Fruit fly (Drosophila melanogaster) whole organism, embryonic: Measurements from ENCODE around the gene Girdin.

Experiments used
- Bteb2 ChIP-seq: fragments of 200-800 bp; sonication (Bioruptor generic); optimal IDR thresholded peaks from 2 replicates; lab custom pipeline; 2016; ENCODE audit warnings: missing biosample characterization, missing genetic modification characterization
- CG10147 ChIP-seq: fragments of 200-800 bp; sonication (Bioruptor generic); optimal IDR thresholded peaks from 2 replicates; lab custom pipeline; 2019; ENCODE audit warnings: missing biosample characterization, mild to moderate bottlenecking, missing genetic modification characterization, moderate library complexity
- CG10274 ChIP-seq: fragments of 200-800 bp; sonication (Bioruptor generic); optimal IDR thresholded peaks from 3 replicates; lab custom pipeline; 2017; ENCODE audit warnings: missing biosample characterization, mild to moderate bottlenecking, missing genetic modification characterization
- CG10321 ChIP-seq: fragments of 200-800 bp; sonication (Bioruptor generic); IDR thresholded peaks from 2 replicates; pipeline ENCODE4 v1.3.6; 2022; ENCODE audit warnings: missing biosample characterization, missing genetic modification characterization
- CG10431 ChIP-seq: fragments of 200-800 bp; sonication (Bioruptor generic); optimal IDR thresholded peaks from 3 replicates; lab custom pipeline; 2018; ENCODE audit warnings: missing biosample characterization, mild to moderate bottlenecking, missing genetic modification characterization
- CG10654 ChIP-seq: fragments of 200-800 bp; sonication (Bioruptor generic); optimal IDR thresholded peaks from 2 replicates; lab custom pipeline; 2016; ENCODE audit warnings: missing biosample characterization, missing genetic modification characterization
- CG11398 ChIP-seq: fragments of 200-800 bp; sonication (Bioruptor generic); optimal IDR thresholded peaks from 2 replicates; lab custom pipeline; 2016; ENCODE audit warnings: missing biosample characterization, missing genetic modification characterization
- CG11504 ChIP-seq: fragments of 200-800 bp; sonication (Bioruptor generic); optimal IDR thresholded peaks from 3 replicates; lab custom pipeline; 2019; ENCODE audit warnings: missing biosample characterization, mild to moderate bottlenecking, missing genetic modification characterization, moderate library complexity
- CG12236 ChIP-seq: fragments of 200-800 bp; sonication (Bioruptor generic); optimal IDR thresholded peaks from 2 replicates; lab custom pipeline; 2016; ENCODE audit warnings: missing biosample characterization, missing genetic modification characterization
- CG13624 ChIP-seq: fragments of 200-800 bp; sonication (Bioruptor generic); optimal IDR thresholded peaks from 2 replicates; lab custom pipeline; 2016; ENCODE audit warnings: missing biosample characterization, missing genetic modification characterization
- CG16779 ChIP-seq: fragments of 200-800 bp; sonication (Bioruptor generic); IDR thresholded peaks from 2 replicates; pipeline ENCODE4 v1.3.6; 2022; ENCODE audit warnings: missing biosample characterization, missing genetic modification characterization
- CG18599 ChIP-seq: fragments of 200-800 bp; sonication (Bioruptor generic); optimal IDR thresholded peaks from 3 replicates; lab custom pipeline; 2017; ENCODE audit warnings: missing biosample characterization, missing genetic modification characterization, mild to moderate bottlenecking, moderate library complexity, missing genetic modification reagents
- CG2712 ChIP-seq: fragments of 200-800 bp; optimal IDR thresholded peaks from 3 replicates; lab custom pipeline; 2019; ENCODE audit warnings: missing biosample characterization, mild to moderate bottlenecking, missing genetic modification characterization, moderate library complexity
- CG30403 ChIP-seq: fragments of 200-800 bp; sonication (Bioruptor generic); optimal IDR thresholded peaks from 3 replicates; lab custom pipeline; 2016; ENCODE audit warnings: missing biosample characterization, missing genetic modification characterization
- CG31224 ChIP-seq: fragments of 200-800 bp; sonication (Bioruptor generic); IDR thresholded peaks from 2 replicates; pipeline ENCODE4 v1.3.6; 2022; ENCODE audit warnings: missing biosample characterization, missing genetic modification characterization
- CG32532 ChIP-seq: fragments of 200-800 bp; sonication (Bioruptor generic); IDR thresholded peaks from 2 replicates; pipeline ENCODE4 v1.3.6; 2022; ENCODE audit warnings: missing biosample characterization, missing genetic modification characterization
- CG4282 ChIP-seq: fragments of 200-800 bp; sonication (Bioruptor generic); optimal IDR thresholded peaks from 2 replicates; lab custom pipeline; 2016; ENCODE audit warnings: missing biosample characterization, missing genetic modification characterization
- CG4424 ChIP-seq: fragments of 200-800 bp; sonication (Bioruptor generic); optimal IDR thresholded peaks from 3 replicates; lab custom pipeline; 2016; ENCODE audit warnings: missing biosample characterization, missing genetic modification characterization
- CG4617 ChIP-seq: fragments of 200-800 bp; sonication (Bioruptor generic); optimal IDR thresholded peaks from 3 replicates; lab custom pipeline; 2016; ENCODE audit warnings: missing biosample characterization, missing genetic modification characterization, borderline replicate concordance
- CG6854 ChIP-seq: fragments of 200-800 bp; sonication (Bioruptor generic); optimal IDR thresholded peaks from 3 replicates; lab custom pipeline; 2017; ENCODE audit warnings: missing biosample characterization, mild to moderate bottlenecking, missing genetic modification characterization
- CG8388 ChIP-seq: fragments of 200-800 bp; sonication (Bioruptor generic); optimal IDR thresholded peaks from 2 replicates; lab custom pipeline; 2019; ENCODE audit warnings: missing biosample characterization, mild to moderate bottlenecking, missing genetic modification characterization, moderate library complexity
- CG8765 ChIP-seq: fragments of 200-800 bp; sonication (Bioruptor generic); IDR thresholded peaks from 2 replicates; pipeline ENCODE4 v1.3.6; 2022; ENCODE audit warnings: missing biosample characterization, missing genetic modification characterization
- CoRest ChIP-seq: fragments of 200-800 bp; sonication (Bioruptor generic); optimal IDR thresholded peaks from 3 replicates; lab custom pipeline; 2018; ENCODE audit warnings: missing biosample characterization, mild to moderate bottlenecking, missing genetic modification characterization, moderate library complexity
- E2f1 ChIP-seq: fragments of 200-800 bp; sonication (Bioruptor generic); IDR thresholded peaks from 2 replicates; pipeline ENCODE4 v1.3.6; 2022; ENCODE audit warnings: missing biosample characterization, missing genetic modification characterization
- Fer2 ChIP-seq: fragments of 200-800 bp; sonication (Bioruptor generic); optimal IDR thresholded peaks from 2 replicates; lab custom pipeline; 2018; ENCODE audit warnings: missing biosample characterization, mild to moderate bottlenecking, missing genetic modification characterization, moderate library complexity
- Lhr ChIP-seq: fragments of 200-800 bp; sonication (Bioruptor generic); optimal IDR thresholded peaks from 3 replicates; lab custom pipeline; 2017; ENCODE audit warnings: mild to moderate bottlenecking, missing biosample characterization, missing genetic modification reagents, missing genetic modification characterization
- NC2α ChIP-seq: fragments of 200-800 bp; sonication (Bioruptor generic); optimal IDR thresholded peaks from 2 replicates; lab custom pipeline; 2016; ENCODE audit warnings: missing biosample characterization, missing genetic modification characterization
- Nf-YB ChIP-seq: fragments of 200-800 bp; sonication (Bioruptor generic); optimal IDR thresholded peaks from 3 replicates; lab custom pipeline; 2019; ENCODE audit warnings: missing biosample characterization, mild to moderate bottlenecking, missing genetic modification characterization, moderate library complexity
- Oli ChIP-seq: fragments of 200-800 bp; sonication (Bioruptor generic); optimal IDR thresholded peaks from 2 replicates; lab custom pipeline; 2018; ENCODE audit warnings: missing biosample characterization, mild to moderate bottlenecking, missing genetic modification characterization, moderate library complexity
- Opbp ChIP-seq: fragments of 200-800 bp; sonication (Bioruptor generic); IDR thresholded peaks from 3 replicates; pipeline ENCODE4 v1.3.6; 2022; ENCODE audit warnings: missing biosample characterization, missing genetic modification characterization; ENCODE audit not compliant: partially characterized antibody
- Ptx1 ChIP-seq: fragments of 200-800 bp; sonication (Bioruptor generic); IDR thresholded peaks from 2 replicates; pipeline ENCODE4 v1.3.6; 2022; ENCODE audit warnings: missing biosample characterization, missing genetic modification characterization
- Rfx ChIP-seq: fragments of 200-800 bp; sonication (Bioruptor generic); IDR thresholded peaks from 2 replicates; pipeline ENCODE4 v1.3.6; 2022; ENCODE audit warnings: missing biosample characterization, missing genetic modification characterization
- az2 ChIP-seq: fragments of 200-800 bp; sonication (Bioruptor generic); optimal IDR thresholded peaks from 3 replicates; lab custom pipeline; 2016; ENCODE audit warnings: missing biosample characterization, missing genetic modification characterization
- cato ChIP-seq: fragments of 200-800 bp; sonication (Bioruptor generic); optimal IDR thresholded peaks from 2 replicates; lab custom pipeline; 2016; ENCODE audit warnings: missing biosample characterization, missing genetic modification characterization, borderline replicate concordance
- chm ChIP-seq: fragments of 200-800 bp; sonication (Bioruptor generic); IDR thresholded peaks from 2 replicates; pipeline ENCODE4 v1.3.6; 2022; ENCODE audit warnings: missing biosample characterization, missing genetic modification characterization
- dmrt99B ChIP-seq: fragments of 200-800 bp; sonication (Bioruptor generic); optimal IDR thresholded peaks from 2 replicates; lab custom pipeline; 2018; ENCODE audit warnings: missing biosample characterization, mild to moderate bottlenecking, missing genetic modification characterization, moderate library complexity
- dpn ChIP-seq, 2 experiments: fragments of 200-800 bp; sonication (Bioruptor generic); optimal IDR thresholded peaks; 3 replicates each; lab custom pipeline; 2016; ENCODE audit warnings: missing biosample characterization in 2 of 2, missing genetic modification characterization in 2 of 2
- ems ChIP-seq: fragments of 200-800 bp; sonication (Bioruptor generic); optimal IDR thresholded peaks from 3 replicates; lab custom pipeline; 2016; ENCODE audit warnings: missing biosample characterization, missing genetic modification characterization
- hbn ChIP-seq: fragments of 200-800 bp; sonication (Bioruptor generic); IDR thresholded peaks from 2 replicates; pipeline ENCODE4 v1.3.6; 2022; ENCODE audit warnings: missing biosample characterization, missing genetic modification characterization; ENCODE audit not compliant: partially characterized antibody
- jigr1 ChIP-seq: fragments of 200-800 bp; sonication (Bioruptor generic); IDR thresholded peaks from 3 replicates; pipeline ENCODE4 v1.3.6; 2022; ENCODE audit warnings: missing biosample characterization, missing genetic modification characterization
- lbe ChIP-seq: fragments of 200-800 bp; sonication (Bioruptor generic); optimal IDR thresholded peaks from 2 replicates; lab custom pipeline; 2016; ENCODE audit warnings: missing biosample characterization, mild to moderate bottlenecking, missing genetic modification characterization
- luna ChIP-seq: fragments of 200-800 bp; sonication (Bioruptor generic); optimal IDR thresholded peaks from 2 replicates; lab custom pipeline; 2016; ENCODE audit warnings: missing biosample characterization, missing genetic modification characterization
- org-1 ChIP-seq: fragments of 200-800 bp; sonication (Bioruptor generic); optimal IDR thresholded peaks from 2 replicates; lab custom pipeline; 2017; ENCODE audit warnings: missing biosample characterization, missing genetic modification characterization
- pho ChIP-seq: fragments of 200-800 bp; sonication (Bioruptor generic); optimal IDR thresholded peaks from 2 replicates; lab custom pipeline; 2016; ENCODE audit warnings: missing biosample characterization, missing genetic modification characterization
- pnt ChIP-seq: fragments of 200-800 bp; sonication (Bioruptor generic); optimal IDR thresholded peaks from 3 replicates; lab custom pipeline; 2016; ENCODE audit warnings: missing biosample characterization, missing genetic modification characterization
- sc ChIP-seq, 3 experiments: fragments of >200 bp in 2 of 3; fragments of 200-800 bp in 1 of 3; sonication (Bioruptor generic) in 1 of 3; optimal IDR thresholded peaks; 2 replicates in 2 of 3; 3 replicates in 1 of 3; lab custom pipeline; 2017; ENCODE audit warnings: mild to moderate bottlenecking in 1 of 3, missing biosample characterization in 1 of 3, missing genetic modification characterization in 1 of 3, missing genetic modification reagents in 1 of 3
- schlank ChIP-seq: fragments of 200-800 bp; sonication (Bioruptor generic); optimal IDR thresholded peaks from 2 replicates; lab custom pipeline; 2018; ENCODE audit warnings: missing biosample characterization, mild to moderate bottlenecking, missing genetic modification characterization
- sd ChIP-seq: fragments of 200-800 bp; sonication (Bioruptor generic); optimal IDR thresholded peaks from 3 replicates; lab custom pipeline; 2018; ENCODE audit warnings: missing biosample characterization, mild to moderate bottlenecking, missing genetic modification characterization, moderate library complexity
- vfl ChIP-seq: fragments of 200-800 bp; sonication (Bioruptor generic); optimal IDR thresholded peaks from 2 replicates; lab custom pipeline; 2016; ENCODE audit warnings: missing biosample characterization, missing genetic modification characterization
- vvl ChIP-seq: fragments of 200-800 bp; sonication (Bioruptor generic); IDR thresholded peaks from 2 replicates; pipeline ENCODE4 v1.3.6; 2022; ENCODE audit warnings: missing biosample characterization, missing genetic modification characterization

The Girdin gene

dm6 chr3L:3192912-3193311 lies 14.2 kb downstream of the Girdin start, which contains the start of gene Hsp83 (continued):
- TF ChIP-seq Nf-YB (GFP tag; lab: Kevin White, UChicago) (peak; percentile 81), chm (GFP tag; lab: Robert Waterston, UW) (peak; percentile 99), CG8765 (GFP tag; lab: Robert Waterston, UW) (no peak), jigr1 (no peak), org-1 (GFP tag; lab: Kevin White, UChicago) (peak; percentile 95), CG10321 (GFP tag; lab: Robert Waterston, UW) (peak; percentile 77), Rfx (GFP tag; lab: Robert Waterston, UW) (peak; percentile 97), CG11398 (GFP tag; lab: Kevin White, UChicago) (peak; percentile 95), CG4617 (GFP tag; lab: Kevin White, UChicago) (peak; percentile 58), CG18599 (peak; percentile 99), CG10654 (GFP tag; lab: Kevin White, UChicago) (peak; percentile 91), dpn (GFP tag; optimal IDR thresholded peaks at IDR 0.05; lab: Kevin White, UChicago) (peak; percentile 85 to 94), CG6854 (GFP tag; lab: Kevin White, UChicago) (peak; percentile 99), lbe (peak; percentile 95), CG30403 (GFP tag; lab: Kevin White, UChicago) (peak; percentile 82), NC2α (GFP tag; lab: Kevin White, UChicago) (peak; percentile 93), Fer2 (peak; percentile 91), E2f1 (GFP tag; lab: Robert Waterston, UW) (peak; percentile 87), CG31224 (GFP tag; lab: Robert Waterston, UW) (peak; percentile 74), sc (optimal IDR thresholded peaks at IDR 0.05; lab: Kevin White, UChicago) (no peak), sc (GFP tag; optimal IDR thresholded peaks at IDR 0.05; lab: Kevin White, UChicago) (peak; percentile 88), vvl (peak; percentile 97), CG11504 (tag; lab: Kevin White, UChicago) (peak; percentile 85), luna (GFP tag; lab: Kevin White, UChicago) (peak; percentile 91), Bteb2 (peak; percentile 90), Ptx1 (peak; percentile 73), CG13624 (peak; percentile 94), CG2712 (tag; lab: Kevin White, UChicago) (peak; percentile 87), CG10431 (GFP tag; lab: Kevin White, UChicago) (peak; percentile 99), Lhr (peak; percentile 91), pho (peak; percentile 93), Opbp (peak; percentile 57; the same call in 2 of the 3 replicates), dmrt99B (tag; lab: Kevin White, UChicago) (peak; percentile 88), sd (no peak), CoRest (tag; lab: Kevin White, UChicago) (peak; percentile 61), CG32532 (GFP tag; lab: Robert Waterston, UW) (peak; percentile 95), schlank (tag; lab: Kevin White, UChicago) (peak; percentile 99), CG4424 (GFP tag; lab: Kevin White, UChicago) (peak; percentile 91), pnt (GFP tag; lab: Kevin White, UChicago) (peak; percentile 30), hbn (no peak), CG10147 (GFP tag; lab: Kevin White, UChicago) (peak; percentile 88), CG10274 (GFP tag; lab: Kevin White, UChicago) (peak; percentile 93), cato (peak; percentile 66), az2 (GFP tag; lab: Kevin White, UChicago) (peak; percentile 83), CG16779 (GFP tag; lab: Robert Waterston, UW) (peak; percentile 96), CG12236 (GFP tag; lab: Kevin White, UChicago) (peak; percentile 88), CG8388 (GFP tag; lab: Kevin White, UChicago) (peak; percentile 89), CG4282 (GFP tag; lab: Kevin White, UChicago) (peak; percentile 85), vfl (GFP tag; lab: Kevin White, UChicago) (peak; percentile 90), Oli (tag; lab: Kevin White, UChicago) (peak; percentile 86), ems (GFP tag; lab: Kevin White, UChicago) (peak; percentile 92)
